Worm (Caenorhabditis elegans) whole organism, L4 larva: ENCODE measurements around the gene mct-6.

Experiments
- F44E2.7 ChIP-seq: fragments of 200-800 bp; sonication (Bioruptor generic); IDR thresholded peaks from 2 replicates; pipeline ENCODE4 v2.1.2; 2022; ENCODE audit warnings: missing genetic modification characterization, missing compliant biosample characterization
- F49E8.2 ChIP-seq: sonication (generic microtip); optimal IDR thresholded peaks from 2 replicates; lab custom pipeline; 2016; ENCODE audit warnings: missing compliant biosample characterization, mild to moderate bottlenecking, missing genetic modification characterization, borderline replicate concordance
- T26A8.4 ChIP-seq: fragments of 200-800 bp; sonication (Bioruptor generic); IDR thresholded peaks from 2 replicates; pipeline ENCODE4 v1.3.6; 2022; ENCODE audit warnings: missing genetic modification characterization, missing compliant biosample characterization
- ama-1 ChIP-seq: fragments of 150-350 bp; optimal IDR thresholded peaks from 2 replicates; lab custom pipeline; 2014; ENCODE audit warnings: inconsistent platforms, mixed read lengths
- dpl-1 ChIP-seq: fragments of 150-350 bp; optimal IDR thresholded peaks from 2 replicates; lab custom pipeline; 2014; ENCODE audit warnings: missing biosample characterization, missing genetic modification reagents, missing genetic modification characterization
- lin-38 ChIP-seq: fragments of 200-800 bp; sonication (Bioruptor generic); IDR thresholded peaks from 2 replicates; pipeline ENCODE4 v1.3.6; 2022; ENCODE audit warnings: missing genetic modification reagents, missing genetic modification characterization, missing compliant biosample characterization
- skn-1 ChIP-seq: fragments of 150-350 bp; optimal IDR thresholded peaks from 2 replicates; lab custom pipeline; 2014; ENCODE audit warnings: missing biosample characterization, missing genetic modification characterization
- unc-62 ChIP-seq, 3 experiments: fragments of 150-350 bp in 1 of 3; sonication (generic microtip); optimal IDR thresholded peaks in 2 of 3; peaks in 1 of 3; 1 replicate in 1 of 3; 2 replicates in 2 of 3; lab custom pipeline; 2014 to 2017; ENCODE audit warnings: missing biosample characterization in 3 of 3, missing genetic modification characterization in 3 of 3, missing genetic modification reagents in 3 of 3, missing genotype in 1 of 3
- ztf-11 ChIP-seq: fragments of 150-350 bp; optimal IDR thresholded peaks from 2 replicates; lab custom pipeline; 2014; ENCODE audit warnings: missing biosample characterization, missing genetic modification characterization

ce11 chrX:16784038-16784437, 13.7 kb upstream of the mct-6 start:
- TF ChIP-seq lin-38 (GFP tag; lab: Robert Waterston, UW) (no peak), skn-1 (tag; lab: Kevin White, UChicago) (no peak), dpl-1 (GFP tag; lab: Kevin White, UChicago) (no peak), F49E8.2 (tag; lab: Kevin White, UChicago) (no peak), F44E2.7 (GFP tag; lab: Robert Waterston, UW) (no peak), ama-1 (lab: Kevin White, UChicago) (no peak), unc-62 (GFP tag; optimal IDR thresholded peaks at IDR 0.05 in 1 of 2; lab: Kevin White, UChicago) (no peak), unc-62 (tag; optimal IDR thresholded peaks at IDR 0.05; lab: Kevin White, UChicago) (no peak), T26A8.4 (GFP tag; lab: Robert Waterston, UW) (no peak), ztf-11 (tag; lab: Kevin White, UChicago) (no peak)
